Fruit fly (Drosophila melanogaster) whole organism, wandering third instar larva: Measurements from ENCODE around the gene eya.

Experiments
- Abd-B ChIP-seq: fragments of >200 bp; optimal IDR thresholded peaks from 2 replicates; lab custom pipeline; 2017; ENCODE audit warnings: missing biosample characterization, missing genetic modification characterization
- CG32264 ChIP-seq: fragments of 200-800 bp; sonication (Bioruptor generic); optimal IDR thresholded peaks from 2 replicates; lab custom pipeline; 2016; ENCODE audit warnings: missing biosample characterization, missing genetic modification characterization
- CrebA ChIP-seq: fragments of 200-800 bp; sonication (Bioruptor generic); optimal IDR thresholded peaks from 2 replicates; lab custom pipeline; 2016; ENCODE audit warnings: missing biosample characterization, mild to moderate bottlenecking, missing genetic modification characterization, borderline replicate concordance
- Dfd ChIP-seq: fragments of >200 bp; optimal IDR thresholded peaks from 2 replicates; lab custom pipeline; 2017; ENCODE audit warnings: missing biosample characterization, missing genetic modification characterization
- Dif ChIP-seq: fragments of 200-275, 200-300 bp; sonication (Bioruptor generic); optimal IDR thresholded peaks from 2 replicates; lab custom pipeline; 2018; ENCODE audit warnings: missing biosample characterization, missing genetic modification characterization; ENCODE audit not compliant: partially characterized antibody
- GATAd ChIP-seq: sonication (Bioruptor generic); optimal IDR thresholded peaks from 2 replicates; lab custom pipeline; 2016; ENCODE audit warnings: missing biosample characterization, missing genetic modification characterization
- HLH106 ChIP-seq: fragments of 200-800 bp; optimal IDR thresholded peaks from 3 replicates; lab custom pipeline; 2019; ENCODE audit warnings: missing biosample characterization, mild to moderate bottlenecking, missing genetic modification characterization, moderate library complexity
- Hnf4 ChIP-seq: fragments of 200-800 bp; sonication (Bioruptor generic); optimal IDR thresholded peaks from 2 replicates; lab custom pipeline; 2016; ENCODE audit warnings: missing biosample characterization, mild to moderate bottlenecking, missing genetic modification characterization
- Hr83 ChIP-seq: fragments of 200-300 bp; sonication (Bioruptor generic); optimal IDR thresholded peaks from 2 replicates; lab custom pipeline; 2016; ENCODE audit warnings: missing biosample characterization, mild to moderate bottlenecking, missing genetic modification characterization, moderate library complexity; ENCODE audit not compliant: poor library complexity, severe bottlenecking
- Mio ChIP-seq: sonication (Bioruptor generic); optimal IDR thresholded peaks from 2 replicates; lab custom pipeline; 2016; ENCODE audit warnings: missing biosample characterization, missing genetic modification characterization
- Myc ChIP-seq: fragments of >200 bp; optimal IDR thresholded peaks from 2 replicates; lab custom pipeline; 2017
- OdsH ChIP-seq: fragments of 200-800 bp; sonication (Bioruptor generic); optimal IDR thresholded peaks from 2 replicates; lab custom pipeline; 2016; ENCODE audit warnings: missing biosample characterization, mild to moderate bottlenecking, missing genetic modification characterization
- Rel ChIP-seq, 2 experiments: fragments of 200-800 bp; sonication (Bioruptor generic) in 1 of 2; optimal IDR thresholded peaks; 2 replicates in 1 of 2; 3 replicates in 1 of 2; lab custom pipeline; 2016 to 2019; ENCODE audit warnings: mild to moderate bottlenecking in 2 of 2, missing biosample characterization in 2 of 2, missing genetic modification characterization in 2 of 2, moderate library complexity in 1 of 2
- Vsx2 ChIP-seq: fragments of 200-300, 225-300 bp; sonication (Bioruptor generic); optimal IDR thresholded peaks from 2 replicates; lab custom pipeline; 2018; ENCODE audit warnings: missing biosample characterization, missing genetic modification characterization; ENCODE audit not compliant: partially characterized antibody
- br ChIP-seq: fragments of 200-800 bp; sonication (Bioruptor generic); optimal IDR thresholded peaks from 2 replicates; lab custom pipeline; 2016; ENCODE audit warnings: missing biosample characterization, missing genetic modification characterization
- brk ChIP-seq: fragments of 200-800 bp; sonication (Bioruptor generic); optimal IDR thresholded peaks from 2 replicates; lab custom pipeline; 2016; ENCODE audit warnings: missing biosample characterization, mild to moderate bottlenecking, missing genetic modification characterization
- dl ChIP-seq, 2 experiments: fragments of 175-275, 200-275 bp in 1 of 2; fragments of 200-275 bp in 1 of 2; sonication (Bioruptor generic); optimal IDR thresholded peaks; lab custom pipeline; 2018; ENCODE audit warnings: mild to moderate bottlenecking in 2 of 2, missing biosample characterization in 2 of 2, missing genetic modification characterization in 2 of 2, moderate library complexity in 2 of 2; ENCODE audit not compliant: partially characterized antibody in 2 of 2, insufficient read depth in 1 of 2
- dmrt93B ChIP-seq: fragments of 200-800 bp; sonication (Bioruptor generic); optimal IDR thresholded peaks from 2 replicates; lab custom pipeline; 2018; ENCODE audit warnings: missing biosample characterization, mild to moderate bottlenecking, missing genetic modification characterization
- dsf ChIP-seq: sonication (Bioruptor generic); optimal IDR thresholded peaks from 2 replicates; lab custom pipeline; 2016; ENCODE audit warnings: missing biosample characterization, missing genetic modification characterization, borderline replicate concordance
- ey ChIP-seq: fragments of 200-800 bp; sonication (Bioruptor generic); optimal IDR thresholded peaks from 2 replicates; lab custom pipeline; 2016; ENCODE audit warnings: missing biosample characterization, missing genetic modification characterization
- foxo ChIP-seq, 2 experiments: fragments of 200-800 bp; sonication (Bioruptor generic); optimal IDR thresholded peaks; 2 replicates in 1 of 2; 3 replicates in 1 of 2; lab custom pipeline; 2016 to 2017; ENCODE audit warnings: missing biosample characterization in 2 of 2, missing genetic modification characterization in 2 of 2
- fru ChIP-seq: fragments of 200-800 bp; sonication (Bioruptor generic); optimal IDR thresholded peaks from 3 replicates; lab custom pipeline; 2016; ENCODE audit warnings: missing biosample characterization, mild to moderate bottlenecking, missing genetic modification characterization
- h ChIP-seq: fragments of 200-800 bp; sonication (Bioruptor generic); optimal IDR thresholded peaks from 3 replicates; lab custom pipeline; 2016; ENCODE audit warnings: missing biosample characterization, mild to moderate bottlenecking, missing genetic modification characterization
- jim ChIP-seq: fragments of 175-275, 200-325 bp; sonication (Bioruptor generic); optimal IDR thresholded peaks from 2 replicates; lab custom pipeline; 2016; ENCODE audit warnings: missing biosample characterization, mild to moderate bottlenecking, missing genetic modification characterization
- psq ChIP-seq: fragments of 200-800 bp; sonication (Bioruptor generic); optimal IDR thresholded peaks from 3 replicates; lab custom pipeline; 2017; ENCODE audit warnings: missing biosample characterization, mild to moderate bottlenecking, missing genetic modification characterization, moderate library complexity
- rgr ChIP-seq: fragments of 200-800 bp; sonication (Bioruptor generic); optimal IDR thresholded peaks from 3 replicates; lab custom pipeline; 2016; ENCODE audit warnings: missing biosample characterization, mild to moderate bottlenecking, missing genetic modification characterization
- sv ChIP-seq: fragments of 200-800 bp; sonication (Bioruptor generic); optimal IDR thresholded peaks from 3 replicates; lab custom pipeline; 2016; ENCODE audit warnings: missing biosample characterization, missing genetic modification characterization
- tai ChIP-seq: sonication (Bioruptor generic); optimal IDR thresholded peaks from 2 replicates; lab custom pipeline; 2016; ENCODE audit warnings: missing biosample characterization, missing genetic modification characterization
- woc ChIP-seq: sonication (Bioruptor generic); optimal IDR thresholded peaks from 2 replicates; lab custom pipeline; 2016; ENCODE audit warnings: missing biosample characterization, mild to moderate bottlenecking, missing genetic modification characterization

eya gene

DNA sequence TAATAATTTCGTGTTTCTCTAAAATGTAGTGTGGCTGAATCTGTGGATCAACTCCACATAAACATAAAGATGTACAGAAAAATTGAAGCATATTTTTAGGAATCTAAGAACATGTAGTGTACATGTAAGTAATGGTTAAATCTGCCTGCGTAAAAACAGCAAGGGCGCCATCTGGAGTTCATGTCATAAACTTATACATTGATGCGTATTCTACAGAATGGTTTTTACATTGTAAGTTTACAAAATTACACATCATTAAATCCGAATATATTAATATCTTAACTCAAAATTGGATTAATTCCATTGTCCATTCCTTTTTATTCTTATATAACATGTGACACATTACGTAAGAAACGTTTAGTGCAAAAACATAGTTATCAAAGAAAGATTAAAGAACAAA, 19.8 kb downstream of the eya start:
- TF ChIP-seq Hr83 (GFP tag; lab: Kevin White, UChicago) (peak; percentile 16), h (peak; percentile 11), jim (GFP tag; lab: Kevin White, UChicago) (no peak), dmrt93B (GFP tag; lab: Kevin White, UChicago) (no peak), Myc (lab: Kevin White, UChicago) (peak; percentile 64)

DNA sequence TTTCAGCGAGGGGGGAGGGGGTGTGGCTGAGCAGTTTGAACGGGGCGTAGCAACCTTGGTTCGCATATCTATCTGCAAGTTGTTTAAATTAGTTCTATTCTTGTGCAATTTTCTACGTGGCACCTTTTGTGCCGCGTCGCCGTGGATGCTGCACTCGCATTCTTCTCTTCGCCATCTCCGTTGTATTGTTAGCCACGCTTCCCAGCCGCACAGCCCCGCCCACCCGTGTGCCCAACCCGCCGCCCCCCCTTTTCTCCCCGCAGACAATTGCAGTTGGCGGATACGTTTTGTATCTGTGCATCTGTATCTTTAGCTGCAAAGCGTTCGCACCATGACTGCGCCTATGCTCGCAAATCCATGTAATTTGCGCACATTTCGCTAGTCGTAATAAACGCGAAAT, 32.8 kb downstream of the eya start:
- TF ChIP-seq br, result no peak
- TF ChIP-seq Dif, result no peak
- TF ChIP-seq HLH106 (tag; lab: Kevin White, UChicago), result no peak
- TF ChIP-seq sv (GFP tag; lab: Kevin White, UChicago), result no peak
- no peak for TF ChIP-seq CG32264 (GFP tag; lab: Kevin White, UChicago)
- no peak for TF ChIP-seq Dfd (GFP tag; lab: Kevin White, UChicago)
- no peak for TF ChIP-seq Myc (lab: Kevin White, UChicago)
- no peak for TF ChIP-seq psq (GFP tag; lab: Kevin White, UChicago)
- no peak for TF ChIP-seq Mio (GFP tag; lab: Kevin White, UChicago)
- no peak for TF ChIP-seq dsf (GFP tag; lab: Kevin White, UChicago)
- no peak for TF ChIP-seq woc (GFP tag; lab: Kevin White, UChicago)
- no peak for TF ChIP-seq dl (GFP tag; optimal IDR thresholded peaks at IDR 0.05; lab: Kevin White, UChicago; ENCODE audit: insufficient read depth in 1 of 2, partially characterized antibody in 2 of 2)
- no peak for TF ChIP-seq brk (GFP tag; lab: Kevin White, UChicago)
- TF ChIP-seq rgr (GFP tag; lab: Kevin White, UChicago), result no peak
- TF ChIP-seq OdsH (GFP tag; lab: Kevin White, UChicago), result no peak
- TF ChIP-seq foxo (GFP tag; optimal IDR thresholded peaks at IDR 0.05; lab: Kevin White, UChicago), result no peak
- TF ChIP-seq h, result no peak
- no peak for TF ChIP-seq CrebA (GFP tag; lab: Kevin White, UChicago)
- TF ChIP-seq ey (GFP tag; lab: Kevin White, UChicago), result no peak

DNA sequence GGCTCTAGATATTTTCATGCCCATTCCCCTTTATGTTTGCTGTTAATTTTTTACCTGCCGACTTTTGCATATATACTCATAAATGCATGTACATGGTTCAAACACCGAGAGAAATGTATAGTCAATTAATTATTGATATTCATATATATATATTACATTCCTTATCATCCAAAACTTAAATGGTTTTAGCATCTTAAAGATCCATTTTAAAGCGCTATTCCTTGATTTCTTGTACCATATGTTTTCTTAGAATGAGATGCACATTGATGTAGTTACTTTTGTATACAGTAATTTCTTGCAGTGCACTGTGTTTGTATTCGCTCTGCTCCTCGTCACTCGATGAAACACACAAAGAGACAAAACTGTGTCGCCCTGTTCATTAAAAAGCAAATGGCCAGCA, 38.1 kb downstream of the eya start:
- TF ChIP-seq fru (GFP tag; lab: Kevin White, UChicago) (peak; percentile 9), Dif (no peak)

DNA sequence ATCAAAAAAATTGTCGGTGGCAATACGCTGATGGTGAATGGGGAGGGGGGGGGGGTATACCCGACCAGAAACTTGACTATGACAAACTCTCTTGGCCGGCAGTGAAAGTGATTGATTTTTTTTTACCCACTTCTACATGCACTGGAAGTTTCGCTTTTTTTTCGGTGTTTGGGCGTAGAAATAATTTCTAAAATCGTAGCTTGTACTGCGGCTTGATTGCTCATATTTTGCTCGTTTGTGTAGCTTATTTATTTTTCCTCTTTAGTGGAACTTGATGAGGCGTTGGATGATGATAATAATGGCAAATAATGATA, 43.1 kb downstream of the eya start:
- no peak for TF ChIP-seq br
- TF ChIP-seq CG32264 (GFP tag; lab: Kevin White, UChicago), result no peak
- TF ChIP-seq CrebA (GFP tag; lab: Kevin White, UChicago), result no peak
- TF ChIP-seq Abd-B, result no peak
- TF ChIP-seq Dfd (GFP tag; lab: Kevin White, UChicago), result peak; percentile 54
- no peak for TF ChIP-seq Hnf4 (GFP tag; lab: Kevin White, UChicago)
- TF ChIP-seq ey (GFP tag; lab: Kevin White, UChicago), result no peak
- TF ChIP-seq Rel (GFP tag; optimal IDR thresholded peaks at IDR 0.05; lab: Kevin White, UChicago), result no peak
- TF ChIP-seq Rel (tag; optimal IDR thresholded peaks at IDR 0.05; lab: Kevin White, UChicago), result no peak

DNA sequence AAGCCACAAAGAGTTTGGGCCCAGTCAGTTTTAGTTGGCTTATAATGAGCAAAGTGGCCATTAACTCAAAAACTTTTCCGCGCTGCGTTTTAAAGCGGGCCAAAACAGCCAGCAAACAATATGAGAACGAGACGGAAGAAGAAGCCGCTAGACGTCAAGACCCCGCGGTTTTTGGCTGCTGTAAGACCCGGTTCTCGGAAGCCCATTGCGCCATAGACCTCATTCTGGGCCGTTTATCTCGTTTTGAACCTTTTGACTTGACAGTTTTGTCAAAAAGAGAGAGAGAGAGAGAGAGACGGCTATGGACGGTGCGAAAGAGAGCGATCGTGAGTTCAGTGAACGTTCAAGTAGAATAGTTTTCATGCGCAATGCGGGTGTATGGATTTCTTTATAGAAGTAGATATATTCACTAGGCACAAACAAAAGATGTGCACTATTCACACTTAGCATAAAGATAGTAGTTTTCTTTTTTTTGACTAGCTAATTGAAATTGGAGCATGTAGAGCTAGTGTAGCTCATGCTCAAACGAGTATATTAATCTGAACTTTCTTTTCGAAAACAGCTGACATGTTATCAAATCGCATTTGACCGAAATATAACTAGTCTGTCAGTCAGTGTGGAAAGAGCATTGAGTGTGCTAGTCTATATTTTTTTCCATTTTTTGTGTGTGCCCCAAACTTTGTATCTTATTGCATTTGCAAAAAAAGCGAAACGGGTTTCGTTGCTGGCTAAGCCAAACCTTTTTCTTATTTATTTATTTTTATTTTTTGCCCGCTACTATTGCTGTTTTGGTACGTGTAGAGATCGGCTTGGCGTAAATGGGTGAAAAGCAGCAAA, 43.7 kb downstream of the eya start:
- TF ChIP-seq GATAd (GFP tag; lab: Kevin White, UChicago), result no peak
- no peak for TF ChIP-seq br
- no peak for TF ChIP-seq dsf (GFP tag; lab: Kevin White, UChicago)
- no peak for TF ChIP-seq CG32264 (GFP tag; lab: Kevin White, UChicago)
- TF ChIP-seq Hr83 (GFP tag; lab: Kevin White, UChicago), result no peak
- no peak for TF ChIP-seq dmrt93B (GFP tag; lab: Kevin White, UChicago)
- TF ChIP-seq foxo (GFP tag; optimal IDR thresholded peaks at IDR 0.05; lab: Kevin White, UChicago), result no peak
- TF ChIP-seq Vsx2, result no peak
- TF ChIP-seq tai (GFP tag; lab: Kevin White, UChicago), result no peak
- no peak for TF ChIP-seq Myc (lab: Kevin White, UChicago)
